Worm (Caenorhabditis elegans) whole organism, L4 larva: ENCODE data around the gene xbx-9.

Experiments
- D1046.2 ChIP-seq: fragments of 200-800 bp; sonication (Bioruptor generic); IDR thresholded peaks from 2 replicates; pipeline ENCODE4 v1.3.6; 2022; ENCODE audit warnings: missing genetic modification characterization, missing compliant biosample characterization
- F10B5.3 ChIP-seq: sonication (generic microtip); optimal IDR thresholded peaks from 2 replicates; lab custom pipeline; 2016; ENCODE audit warnings: mild to moderate bottlenecking, missing genetic modification characterization, missing compliant biosample characterization
- F44E2.7 ChIP-seq: fragments of 200-800 bp; sonication (Bioruptor generic); IDR thresholded peaks from 2 replicates; pipeline ENCODE4 v2.1.2; 2022; ENCODE audit warnings: missing genetic modification characterization, missing compliant biosample characterization
- T20F7.1 ChIP-seq: fragments of 200-800 bp; sonication (Bioruptor generic); optimal IDR thresholded peaks from 2 replicates; lab custom pipeline; 2018; ENCODE audit warnings: mild to moderate bottlenecking, missing genetic modification characterization, missing compliant biosample characterization
- Y75B8A.6 ChIP-seq: fragments of 200-800 bp; sonication (Bioruptor generic); IDR thresholded peaks from 2 replicates; pipeline ENCODE4 v1.3.6; 2022; ENCODE audit warnings: missing genetic modification reagents, missing genetic modification characterization, missing compliant biosample characterization
- ZK546.5 ChIP-seq, 2 experiments: sonication (generic microtip); optimal IDR thresholded peaks; 2 replicates each; lab custom pipeline; 2017; ENCODE audit warnings: missing biosample characterization in 2 of 2, missing genetic modification characterization in 2 of 2
- ceh-20 ChIP-seq: fragments of 200-800 bp; sonication (Bioruptor generic); IDR thresholded peaks from 2 replicates; pipeline ENCODE4 v1.3.6; 2022; ENCODE audit warnings: missing genetic modification reagents, missing genetic modification characterization, missing compliant biosample characterization
- ceh-32 ChIP-seq: sonication (generic microtip); optimal IDR thresholded peaks from 2 replicates; lab custom pipeline; 2016; ENCODE audit warnings: mild to moderate bottlenecking, missing genetic modification characterization, missing compliant biosample characterization; ENCODE audit not compliant: poor library complexity
- ces-1 ChIP-seq: fragments of 150-350 bp; sonication (generic microtip); optimal IDR thresholded peaks from 4 replicates; lab custom pipeline; 2014; ENCODE audit warnings: missing biosample characterization, missing genetic modification reagents, missing genetic modification characterization
- cey-2 ChIP-seq: sonication (generic microtip); optimal IDR thresholded peaks from 3 replicates; lab custom pipeline; 2017; ENCODE audit warnings: missing genetic modification characterization, mild to moderate bottlenecking, missing compliant biosample characterization, antibody characterized with exemption, borderline replicate concordance; ENCODE audit not compliant: insufficient read depth
- daf-16 ChIP-seq, 3 experiments: sonication (generic microtip); optimal IDR thresholded peaks; 2 replicates each; lab custom pipeline; 2016 to 2017; ENCODE audit warnings: missing genetic modification characterization in 3 of 3, missing genetic modification reagents in 3 of 3, mild to moderate bottlenecking in 2 of 3, missing compliant biosample characterization in 2 of 3, missing biosample characterization in 1 of 3, moderate library complexity in 1 of 3
- daf-8 ChIP-seq: fragments of 200-800 bp; sonication (Bioruptor generic); IDR thresholded peaks from 2 replicates; pipeline ENCODE4 v1.3.6; 2022; ENCODE audit warnings: missing genetic modification characterization, missing compliant biosample characterization
- dmd-8 ChIP-seq: fragments of 200-800 bp; sonication (Bioruptor generic); IDR thresholded peaks from 2 replicates; pipeline ENCODE4 v1.3.6; 2022; ENCODE audit warnings: missing genetic modification characterization, missing compliant biosample characterization
- dpl-1 ChIP-seq: fragments of 150-350 bp; optimal IDR thresholded peaks from 2 replicates; lab custom pipeline; 2014; ENCODE audit warnings: missing biosample characterization, missing genetic modification reagents, missing genetic modification characterization
- fkh-10 ChIP-seq: fragments of 150-350 bp; optimal IDR thresholded peaks from 2 replicates; lab custom pipeline; 2014; ENCODE audit warnings: missing biosample characterization, missing genetic modification reagents, missing genetic modification characterization
- fos-1 ChIP-seq: fragments of 150-350 bp; optimal IDR thresholded peaks from 2 replicates; lab custom pipeline; 2014; ENCODE audit warnings: missing biosample characterization, missing genetic modification characterization
- gei-8 ChIP-seq: fragments of 200-800 bp; sonication (Bioruptor generic); optimal IDR thresholded peaks from 2 replicates; lab custom pipeline; 2018; ENCODE audit warnings: mild to moderate bottlenecking, missing genetic modification characterization, missing compliant biosample characterization
- hif-1 ChIP-seq, 2 experiments: sonication (generic microtip); optimal IDR thresholded peaks; 2 replicates each; lab custom pipeline; 2016 to 2017; ENCODE audit warnings: missing compliant biosample characterization in 2 of 2, missing genetic modification characterization in 2 of 2, missing genetic modification reagents in 2 of 2, missing genotype in 2 of 2, mild to moderate bottlenecking in 1 of 2
- hlh-30 ChIP-seq: sonication (generic microtip); optimal IDR thresholded peaks from 2 replicates; lab custom pipeline; 2017; ENCODE audit warnings: antibody characterized with exemption, mild to moderate bottlenecking, missing genetic modification characterization, missing compliant biosample characterization; ENCODE audit not compliant: insufficient read depth
- lin-1 ChIP-seq: fragments of 200-800 bp; sonication (Bioruptor generic); IDR thresholded peaks from 2 replicates; pipeline ENCODE4 v1.3.6; 2022; ENCODE audit warnings: missing genetic modification reagents, missing genetic modification characterization, missing compliant biosample characterization
- lin-15B ChIP-seq: fragments of 150-350 bp; sonication (generic microtip); optimal IDR thresholded peaks from 3 replicates; lab custom pipeline; 2014; ENCODE audit warnings: missing biosample characterization, missing genetic modification characterization
- lin-29 ChIP-seq: fragments of 200-800 bp; sonication (Bioruptor generic); IDR thresholded peaks from 2 replicates; pipeline ENCODE4 v1.3.6; 2022; ENCODE audit warnings: missing genetic modification reagents, missing genetic modification characterization, missing compliant biosample characterization
- lin-39 ChIP-seq: fragments of 150-350 bp; optimal IDR thresholded peaks from 2 replicates; lab custom pipeline; 2014; ENCODE audit warnings: missing biosample characterization, missing genetic modification reagents, missing genetic modification characterization
- lsy-2 ChIP-seq, 2 experiments: fragments of 150-350 bp in 1 of 2; sonication (generic microtip) in 1 of 2; optimal IDR thresholded peaks; 2 replicates each; lab custom pipeline; 2014 to 2017; ENCODE audit warnings: missing biosample characterization in 2 of 2, missing genetic modification characterization in 2 of 2
- madf-9 ChIP-seq: fragments of 200-800 bp; sonication (Bioruptor generic); conservative IDR thresholded peaks from 2 replicates; pipeline ENCODE4 v1.3.6; 2022; ENCODE audit warnings: missing genetic modification reagents, missing genetic modification characterization, missing compliant biosample characterization
- mdl-1 ChIP-seq, 2 experiments: fragments of 150-350 bp in 1 of 2; sonication (generic microtip) in 1 of 2; optimal IDR thresholded peaks; 2 replicates each; lab custom pipeline; 2014 to 2017; ENCODE audit warnings: missing biosample characterization in 2 of 2, missing genetic modification characterization in 2 of 2
- mes-2 ChIP-seq: sonication (generic microtip); optimal IDR thresholded peaks from 2 replicates; lab custom pipeline; 2016; ENCODE audit warnings: missing genotype, mild to moderate bottlenecking, missing genetic modification characterization, missing compliant biosample characterization; ENCODE audit not compliant: poor library complexity, severe bottlenecking
- nhr-111 ChIP-seq: fragments of 200-800 bp; sonication (Bioruptor generic); optimal IDR thresholded peaks from 2 replicates; lab custom pipeline; 2018; ENCODE audit warnings: mild to moderate bottlenecking, missing genetic modification characterization, missing compliant biosample characterization
- nhr-237 ChIP-seq: sonication (generic microtip); optimal IDR thresholded peaks from 2 replicates; lab custom pipeline; 2017; ENCODE audit warnings: missing biosample characterization, missing genetic modification characterization
- nhr-28 ChIP-seq: fragments of 150-350 bp; optimal IDR thresholded peaks from 2 replicates; lab custom pipeline; 2014; ENCODE audit warnings: missing biosample characterization, missing genetic modification characterization
- nhr-48 ChIP-seq: sonication (generic microtip); optimal IDR thresholded peaks from 2 replicates; lab custom pipeline; 2016; ENCODE audit warnings: mild to moderate bottlenecking, missing genetic modification characterization, missing compliant biosample characterization
- nhr-76 ChIP-seq: fragments of 150-350 bp; optimal IDR thresholded peaks from 2 replicates; lab custom pipeline; 2014; ENCODE audit warnings: missing biosample characterization, missing genetic modification characterization
- pha-4 ChIP-seq, 2 experiments: fragments of 150-350 bp in 1 of 2; fragments of 200-800 bp in 1 of 2; sonication (Bioruptor generic) in 1 of 2; IDR thresholded peaks in 1 of 2; optimal IDR thresholded peaks in 1 of 2; 2 replicates each; pipeline versions ENCODE4 v1.3.6 to Lab custom; 2014 to 2022; ENCODE audit warnings: missing genetic modification characterization in 2 of 2, missing genetic modification reagents in 2 of 2, missing biosample characterization in 1 of 2, missing compliant biosample characterization in 1 of 2
- pqm-1 ChIP-seq: sonication (generic microtip); optimal IDR thresholded peaks from 2 replicates; lab custom pipeline; 2017; ENCODE audit warnings: missing biosample characterization, missing genetic modification characterization
- rbr-2 ChIP-seq: sonication (generic microtip); optimal IDR thresholded peaks from 2 replicates; lab custom pipeline; 2016; ENCODE audit warnings: missing genotype, missing genetic modification characterization, missing compliant biosample characterization
- sdz-12 ChIP-seq: fragments of 200-800 bp; sonication (Bioruptor generic); optimal IDR thresholded peaks from 2 replicates; lab custom pipeline; 2018; ENCODE audit warnings: mild to moderate bottlenecking, missing genetic modification characterization, missing compliant biosample characterization
- skn-1 ChIP-seq: fragments of 150-350 bp; optimal IDR thresholded peaks from 2 replicates; lab custom pipeline; 2014; ENCODE audit warnings: missing biosample characterization, missing genetic modification characterization
- snpc-4 ChIP-seq: fragments of 150-350 bp; optimal IDR thresholded peaks from 2 replicates; lab custom pipeline; 2014; ENCODE audit warnings: missing biosample characterization, missing genetic modification characterization
- spr-3 ChIP-seq: fragments of 200-800 bp; sonication (Bioruptor generic); optimal IDR thresholded peaks from 2 replicates; lab custom pipeline; 2018; ENCODE audit warnings: mild to moderate bottlenecking, missing genetic modification characterization, missing compliant biosample characterization
- vab-7 ChIP-seq: fragments of 200-800 bp; sonication (Bioruptor generic); IDR thresholded peaks from 2 replicates; pipeline ENCODE4 v1.3.6; 2022; ENCODE audit warnings: missing genetic modification reagents, missing genetic modification characterization, missing compliant biosample characterization
- zip-11 ChIP-seq: fragments of 200-800 bp; sonication (Bioruptor generic); IDR thresholded peaks from 2 replicates; pipeline ENCODE4 v1.3.6; 2022; ENCODE audit warnings: missing genetic modification characterization, missing compliant biosample characterization
- zip-2 ChIP-seq: fragments of 150-350 bp; optimal IDR thresholded peaks from 2 replicates; lab custom pipeline; 2014; ENCODE audit warnings: missing biosample characterization, missing genetic modification characterization
- ztf-7 ChIP-seq: fragments of 150-350 bp; optimal IDR thresholded peaks from 2 replicates; lab custom pipeline; 2014; ENCODE audit warnings: missing biosample characterization, missing genetic modification characterization

xbx-9 gene

ce11 chrV:12759660-12760059 is 25.7 kb downstream of the xbx-9 start, which contains the start of gene papl-1:
Gene papl-1 (minus strand): TSS chrV:12759760.
- TF ChIP-seq skn-1 (tag; lab: Kevin White, UChicago): no peak
- TF ChIP-seq zip-11 (GFP tag; lab: Robert Waterston, UW): no peak
- TF ChIP-seq snpc-4 (tag; lab: Kevin White, UChicago): no peak
- no peak for TF ChIP-seq pha-4 (GFP tag; IDR thresholded peaks at IDR 0.05; lab: Robert Waterston, UW)
- no peak for TF ChIP-seq pha-4 (tag; optimal IDR thresholded peaks at IDR 0.05; lab: Kevin White, UChicago)
- TF ChIP-seq daf-8 (GFP tag; lab: Robert Waterston, UW): no peak
- no peak for TF ChIP-seq spr-3 (GFP tag; lab: Kevin White, UChicago)
- no peak for TF ChIP-seq ZK546.5 (tag; optimal IDR thresholded peaks at IDR 0.05; lab: Kevin White, UChicago)
- TF ChIP-seq Y75B8A.6 (GFP tag; lab: Robert Waterston, UW): no peak
- no peak for TF ChIP-seq D1046.2 (GFP tag; lab: Robert Waterston, UW)
- no peak for TF ChIP-seq mdl-1 (tag; optimal IDR thresholded peaks at IDR 0.05; lab: Kevin White, UChicago)
- no peak for TF ChIP-seq ceh-32 (tag; lab: Kevin White, UChicago)
- no peak for TF ChIP-seq F44E2.7 (GFP tag; lab: Robert Waterston, UW)
- TF ChIP-seq nhr-237: no peak
- TF ChIP-seq dmd-8 (GFP tag; lab: Robert Waterston, UW): no peak
- no peak for TF ChIP-seq gei-8 (GFP tag; lab: Kevin White, UChicago)
- no peak for TF ChIP-seq lin-15B (tag; lab: Kevin White, UChicago)

ce11 chrV:12760913-12761312 is 26.9 kb downstream of the xbx-9 start, which contains the start of gene F18E2.15:
Gene F18E2.15 (minus strand): TSS chrV:12761013.
- no peak for TF ChIP-seq gei-8 (GFP tag; lab: Kevin White, UChicago)
- no peak for TF ChIP-seq dmd-8 (GFP tag; lab: Robert Waterston, UW)
- TF ChIP-seq nhr-76: no peak
- TF ChIP-seq nhr-48 (tag; lab: Kevin White, UChicago): no peak
- TF ChIP-seq lin-1 (GFP tag; lab: Robert Waterston, UW): no peak
- TF ChIP-seq spr-3 (GFP tag; lab: Kevin White, UChicago): no peak
- TF ChIP-seq nhr-111 (GFP tag; lab: Kevin White, UChicago): no peak
- TF ChIP-seq sdz-12 (GFP tag; lab: Kevin White, UChicago): no peak
- TF ChIP-seq nhr-28 (tag; lab: Kevin White, UChicago): no peak

ce11 chrV:12763291-12763995 is 29.4 kb downstream of the xbx-9 start, which contains the start of the genes abcf-1 and scc-3:
Gene abcf-1 (minus strand): TSS chrV:12763375.
Gene scc-3 (plus strand): TSS chrV:12763945.
- TF ChIP-seq F10B5.3 (tag; lab: Kevin White, UChicago) (no peak), hlh-30 (tag; lab: Kevin White, UChicago) (peak; percentile 23), ceh-32 (tag; lab: Kevin White, UChicago) (no peak), rbr-2 (tag; lab: Kevin White, UChicago) (no peak), fkh-10 (GFP tag; lab: Kevin White, UChicago) (no peak), mdl-1 (tag; optimal IDR thresholded peaks at IDR 0.05; lab: Kevin White, UChicago) (no peak), daf-16 (GFP tag; optimal IDR thresholded peaks at IDR 0.05; lab: Kevin White, UChicago) (no peak), daf-16 (tag; optimal IDR thresholded peaks at IDR 0.05; lab: Kevin White, UChicago) (peak; percentile 60), cey-2 (tag; lab: Kevin White, UChicago) (no peak), D1046.2 (GFP tag; lab: Robert Waterston, UW) (no peak), ztf-7 (tag; lab: Kevin White, UChicago) (no peak), zip-2 (peak; percentile 84), mes-2 (no peak), lin-39 (no peak), madf-9 (GFP tag; lab: Robert Waterston, UW) (no peak), vab-7 (GFP tag; lab: Robert Waterston, UW) (no peak), lsy-2 (tag; optimal IDR thresholded peaks at IDR 0.05; lab: Kevin White, UChicago) (peak in 1 of 2 experiments; percentile 96), hif-1 (tag; optimal IDR thresholded peaks at IDR 0.05; lab: Kevin White, UChicago) (no peak), pqm-1 (tag; lab: Kevin White, UChicago) (no peak), nhr-76 (no peak), lin-29 (GFP tag; lab: Robert Waterston, UW) (no peak), dpl-1 (GFP tag; lab: Kevin White, UChicago) (peak; percentile 32), ceh-20 (GFP tag; lab: Robert Waterston, UW) (no peak), T20F7.1 (peak; percentile 27), nhr-237 (no peak), ces-1 (GFP tag; lab: Kevin White, UChicago) (no peak), Y75B8A.6 (GFP tag; lab: Robert Waterston, UW) (no peak), fos-1 (tag; lab: Kevin White, UChicago) (no peak)
